Fruit fly (Drosophila melanogaster) whole organism, embryonic: ENCODE data around the gene CG10301.

ENCODE experiments used
- BEAF-32 ChIP-seq: fragments of 200-800 bp; sonication (Bioruptor generic); optimal IDR thresholded peaks from 3 replicates; lab custom pipeline; 2017; ENCODE audit warnings: missing biosample characterization, missing genetic modification characterization, mild to moderate bottlenecking, moderate library complexity, missing genetic modification reagents
- CG12942 ChIP-seq: fragments of 200-800 bp; sonication (Bioruptor generic); optimal IDR thresholded peaks from 3 replicates; lab custom pipeline; 2016; ENCODE audit warnings: missing biosample characterization, missing genetic modification characterization
- CG16815 ChIP-seq: fragments of 200-800 bp; sonication (Bioruptor generic); optimal IDR thresholded peaks from 3 replicates; lab custom pipeline; 2017; ENCODE audit warnings: missing biosample characterization, mild to moderate bottlenecking, missing genetic modification characterization
- CG8388 ChIP-seq: fragments of 200-800 bp; sonication (Bioruptor generic); optimal IDR thresholded peaks from 2 replicates; lab custom pipeline; 2019; ENCODE audit warnings: missing biosample characterization, mild to moderate bottlenecking, missing genetic modification characterization, moderate library complexity
- Doc2 ChIP-seq: fragments of 200-800 bp; sonication (Bioruptor generic); IDR thresholded peaks from 2 replicates; pipeline ENCODE4 v1.3.6; 2022; ENCODE audit warnings: missing biosample characterization, missing genetic modification characterization
- ind ChIP-seq: fragments of 200-800 bp; sonication (Bioruptor generic); optimal IDR thresholded peaks from 3 replicates; lab custom pipeline; 2016; ENCODE audit warnings: missing biosample characterization, missing genetic modification characterization
- kah ChIP-seq: fragments of 200-800 bp; sonication (Bioruptor generic); optimal IDR thresholded peaks from 2 replicates; lab custom pipeline; 2018; ENCODE audit warnings: missing biosample characterization, mild to moderate bottlenecking, missing genetic modification characterization
- luna ChIP-seq: fragments of 200-800 bp; sonication (Bioruptor generic); optimal IDR thresholded peaks from 2 replicates; lab custom pipeline; 2016; ENCODE audit warnings: missing biosample characterization, missing genetic modification characterization
- pan ChIP-seq, 4 experiments: fragments of >200 bp in 3 of 4; fragments of 200-800 bp in 1 of 4; sonication (Bioruptor generic) in 1 of 4; optimal IDR thresholded peaks in 3 of 4; IDR thresholded peaks in 1 of 4; 2 replicates each; pipeline versions ENCODE4 v1.3.6 to Lab custom; 2017 to 2022; ENCODE audit warnings: missing biosample characterization in 2 of 4, missing genetic modification characterization in 2 of 4, mixed read lengths in 1 of 4
- pfk ChIP-seq: fragments of 200-800 bp; sonication (Bioruptor generic); optimal IDR thresholded peaks from 2 replicates; lab custom pipeline; 2018; ENCODE audit warnings: missing biosample characterization, mild to moderate bottlenecking, missing genetic modification characterization, moderate library complexity
- psq ChIP-seq: fragments of 200-800 bp; sonication (Bioruptor generic); optimal IDR thresholded peaks from 2 replicates; lab custom pipeline; 2017; ENCODE audit warnings: missing biosample characterization, missing genetic modification characterization
- row ChIP-seq: fragments of 200-800 bp; sonication (Bioruptor generic); IDR thresholded peaks from 3 replicates; pipeline ENCODE4 v1.3.6; 2022; ENCODE audit warnings: missing biosample characterization, missing genetic modification characterization

dm6 chr3R:23721525-23721924 lies 11.6 kb downstream of the CG10301 start, which contains the start of gene CG10232:
- TF ChIP-seq CG12942 (GFP tag; lab: Kevin White, UChicago) (no peak), kah (GFP tag; lab: Kevin White, UChicago) (no peak), CG8388 (GFP tag; lab: Kevin White, UChicago) (no peak), Doc2 (GFP tag; lab: Robert Waterston, UW) (no peak), row (GFP tag; lab: Robert Waterston, UW) (no peak), CG16815 (no peak), pfk (GFP tag; lab: Kevin White, UChicago) (no peak), luna (GFP tag; lab: Kevin White, UChicago) (no peak), ind (no peak), BEAF-32 (no peak), pan (optimal IDR thresholded peaks at IDR 0.05; lab: Kevin White, UChicago) (no peak), pan (GFP tag; optimal IDR thresholded peaks at IDR 0.05 in 1 of 2, IDR thresholded peaks at IDR 0.05 in 1 of 2) (no peak), psq (GFP tag; lab: Kevin White, UChicago) (no peak)
